Worm (Caenorhabditis elegans): ENCODE results near the gene him-6.

ce11 chrIV:12454115-12454514 is 36.5 kb upstream of the him-6 start, which contains the start of gene spe-44:
- no peak for TF ChIP-seq nhr-28 (tag; optimal IDR thresholded peaks at IDR 0.05)
- TF ChIP-seq dve-1 (tag; optimal IDR thresholded peaks at IDR 0.05; ENCODE audit: insufficient read depth): no peak

All from whole organism, L4 larva.